Worm (Caenorhabditis elegans): ENCODE results near the gene pitr-5.

DNA sequence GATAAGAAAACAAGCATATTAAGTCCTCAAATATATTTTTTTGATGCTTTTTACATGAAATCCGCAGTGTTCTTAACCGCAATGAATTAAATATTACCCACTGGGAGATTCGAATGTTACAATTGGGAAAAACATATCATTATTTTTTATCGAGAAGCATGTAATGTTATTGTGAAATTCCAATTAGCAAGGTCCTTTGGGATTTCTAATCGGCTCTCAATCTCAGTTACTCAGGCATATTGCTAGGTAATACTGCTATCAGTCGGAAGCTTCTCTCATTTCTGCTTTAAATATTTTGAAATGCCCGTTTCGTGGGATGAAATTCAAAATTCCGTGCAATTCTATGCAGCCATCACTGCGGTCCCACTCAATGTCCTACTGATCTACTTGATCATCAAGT lies 25.3 kb upstream of the pitr-5 start, which contains the start of gene str-204:
- no peak for TF ChIP-seq nfya-1 (tag; optimal IDR thresholded peaks at IDR 0.05; ENCODE audit: insufficient read depth)
- TF ChIP-seq aly-2 (tag; optimal IDR thresholded peaks at IDR 0.05) = no peak
- TF ChIP-seq pha-4 (tag; optimal IDR thresholded peaks at IDR 0.05) = no peak
- no peak for TF ChIP-seq unc-39 (tag; optimal IDR thresholded peaks at IDR 0.05)
- no peak for TF ChIP-seq fos-1 (tag; optimal IDR thresholded peaks at IDR 0.05)
- TF ChIP-seq elt-1 (tag; optimal IDR thresholded peaks at IDR 0.05) = no peak
- TF ChIP-seq elt-2 (tag; optimal IDR thresholded peaks at IDR 0.05) = no peak
